Fruit fly (Drosophila melanogaster) whole organism, embryonic: ENCODE results near the gene Polr3F.

Experiments
- CG10267 ChIP-seq: fragments of 200-800 bp; sonication (Bioruptor generic); optimal IDR thresholded peaks from 2 replicates; lab custom pipeline; 2018; ENCODE audit warnings: missing biosample characterization, mild to moderate bottlenecking, missing genetic modification characterization, moderate library complexity
- CG10431 ChIP-seq: fragments of 200-800 bp; sonication (Bioruptor generic); optimal IDR thresholded peaks from 3 replicates; lab custom pipeline; 2018; ENCODE audit warnings: missing biosample characterization, mild to moderate bottlenecking, missing genetic modification characterization
- CG13296 ChIP-seq: fragments of 200-800 bp; sonication (Bioruptor generic); optimal IDR thresholded peaks from 3 replicates; lab custom pipeline; 2018; ENCODE audit warnings: missing biosample characterization, mild to moderate bottlenecking, missing genetic modification characterization
- CG13775 ChIP-seq: fragments of 200-800 bp; sonication (Bioruptor generic); optimal IDR thresholded peaks from 3 replicates; lab custom pipeline; 2017; ENCODE audit warnings: missing biosample characterization, mild to moderate bottlenecking, missing genetic modification characterization
- CG14965 ChIP-seq: fragments of 200-800 bp; sonication (Bioruptor generic); optimal IDR thresholded peaks from 2 replicates; lab custom pipeline; 2016; ENCODE audit warnings: missing biosample characterization, missing genetic modification characterization, borderline replicate concordance
- CG15073 ChIP-seq: fragments of 200-800 bp; sonication (Bioruptor generic); optimal IDR thresholded peaks from 2 replicates; lab custom pipeline; 2016; ENCODE audit warnings: missing biosample characterization, missing genetic modification characterization
- CG15269 ChIP-seq: fragments of 200-800 bp; sonication (Bioruptor generic); optimal IDR thresholded peaks from 2 replicates; lab custom pipeline; 2018; ENCODE audit warnings: missing biosample characterization, mild to moderate bottlenecking, missing genetic modification characterization, moderate library complexity
- CG17612 ChIP-seq: fragments of 200-800 bp; sonication (Bioruptor generic); IDR thresholded peaks from 2 replicates; pipeline ENCODE4 v1.3.6; 2022; ENCODE audit warnings: missing biosample characterization, missing genetic modification characterization
- CG2875 ChIP-seq: fragments of 200-800 bp; sonication (Bioruptor generic); optimal IDR thresholded peaks from 2 replicates; lab custom pipeline; 2017; ENCODE audit warnings: missing biosample characterization, mild to moderate bottlenecking, missing genetic modification characterization, missing genetic modification reagents
- CG30020 ChIP-seq: fragments of 200-800 bp; optimal IDR thresholded peaks from 2 replicates; lab custom pipeline; 2019; ENCODE audit warnings: missing biosample characterization, mild to moderate bottlenecking, missing genetic modification characterization, moderate library complexity
- CG3065 ChIP-seq: fragments of 200-800 bp; sonication (Bioruptor generic); optimal IDR thresholded peaks from 2 replicates; lab custom pipeline; 2016; ENCODE audit warnings: missing biosample characterization, missing genetic modification characterization
- CG3995 ChIP-seq: fragments of 200-800 bp; sonication (Bioruptor generic); optimal IDR thresholded peaks from 3 replicates; lab custom pipeline; 2016; ENCODE audit warnings: missing biosample characterization, missing genetic modification characterization
- CG6813 ChIP-seq: fragments of 200-800 bp; sonication (Bioruptor generic); optimal IDR thresholded peaks from 2 replicates; lab custom pipeline; 2017; ENCODE audit warnings: missing biosample characterization, missing genetic modification characterization, mild to moderate bottlenecking, moderate library complexity, missing genetic modification reagents
- CG7357 ChIP-seq: fragments of 200-800 bp; sonication (Bioruptor generic); IDR thresholded peaks from 3 replicates; pipeline ENCODE4 v1.3.6; 2022; ENCODE audit warnings: missing biosample characterization, missing genetic modification characterization
- Chrac-16 ChIP-seq: fragments of 200-800 bp; sonication (Bioruptor generic); optimal IDR thresholded peaks from 3 replicates; lab custom pipeline; 2016; ENCODE audit warnings: missing biosample characterization, missing genetic modification characterization
- E2f2 ChIP-seq: fragments of 200-800 bp; sonication (Bioruptor generic); IDR thresholded peaks from 2 replicates; pipeline ENCODE4 v1.3.6; 2022; ENCODE audit warnings: missing biosample characterization, missing genetic modification characterization
- Ets65A ChIP-seq: fragments of 200-800 bp; sonication (Bioruptor generic); peaks from one replicate; lab custom pipeline; 2016; ENCODE audit warnings: missing biosample characterization, missing genetic modification characterization
- H15 ChIP-seq: fragments of 200-800 bp; sonication (Bioruptor generic); IDR thresholded peaks from 3 replicates; pipeline ENCODE4 v1.3.6; 2022; ENCODE audit warnings: missing biosample characterization, missing genetic modification characterization
- Hand ChIP-seq: fragments of 200-800 bp; sonication (Bioruptor generic); optimal IDR thresholded peaks from 2 replicates; lab custom pipeline; 2017; ENCODE audit warnings: mild to moderate bottlenecking, missing biosample characterization, missing genetic modification reagents, missing genetic modification characterization
- Hr51 ChIP-seq, 2 experiments: fragments of 200-800 bp; sonication (Bioruptor generic); optimal IDR thresholded peaks; 2 replicates in 1 of 2; 3 replicates in 1 of 2; lab custom pipeline; 2016 to 2018; ENCODE audit warnings: missing biosample characterization in 2 of 2, missing genetic modification characterization in 2 of 2, mild to moderate bottlenecking in 1 of 2, moderate library complexity in 1 of 2
- Jarid2 ChIP-seq: fragments of 200-800 bp; sonication (Bioruptor generic); optimal IDR thresholded peaks from 3 replicates; lab custom pipeline; 2017; ENCODE audit warnings: mild to moderate bottlenecking, missing biosample characterization, missing genetic modification reagents, missing genetic modification characterization
- Lhr ChIP-seq: fragments of 200-800 bp; sonication (Bioruptor generic); optimal IDR thresholded peaks from 3 replicates; lab custom pipeline; 2017; ENCODE audit warnings: mild to moderate bottlenecking, missing biosample characterization, missing genetic modification reagents, missing genetic modification characterization
- Nf-YC ChIP-seq: fragments of 200-800 bp; optimal IDR thresholded peaks from 3 replicates; lab custom pipeline; 2019; ENCODE audit warnings: missing biosample characterization, mild to moderate bottlenecking, missing genetic modification characterization, moderate library complexity
- Oaz ChIP-seq: fragments of 200-800 bp; sonication (Bioruptor generic); IDR thresholded peaks from 2 replicates; pipeline ENCODE4 v1.3.6; 2022; ENCODE audit warnings: missing biosample characterization, missing genetic modification characterization
- Rfx ChIP-seq: fragments of 200-800 bp; sonication (Bioruptor generic); IDR thresholded peaks from 2 replicates; pipeline ENCODE4 v1.3.6; 2022; ENCODE audit warnings: missing biosample characterization, missing genetic modification characterization
- Stat92E ChIP-seq, 3 experiments: fragments of >200 bp in 2 of 3; fragments of 200-800 bp in 1 of 3; sonication (Bioruptor generic) in 1 of 3; optimal IDR thresholded peaks; 2 replicates each; lab custom pipeline; 2017 to 2019; ENCODE audit warnings: missing biosample characterization in 3 of 3, missing genetic modification characterization in 3 of 3, mild to moderate bottlenecking in 1 of 3, moderate library complexity in 1 of 3
- al ChIP-seq: fragments of 200-800 bp; sonication (Bioruptor generic); IDR thresholded peaks from 2 replicates; pipeline ENCODE4 v1.3.6; 2022; ENCODE audit warnings: missing biosample characterization, missing genetic modification characterization
- ap ChIP-seq: fragments of 200-800 bp; sonication (Bioruptor generic); IDR thresholded peaks from 2 replicates; pipeline ENCODE4 v1.3.6; 2022; ENCODE audit warnings: missing biosample characterization, missing genetic modification characterization
- ara ChIP-seq: fragments of 200-800 bp; sonication (Bioruptor generic); IDR thresholded peaks from 2 replicates; pipeline ENCODE4 v1.3.6; 2022; ENCODE audit warnings: missing biosample characterization, missing genetic modification characterization
- az2 ChIP-seq: fragments of 200-800 bp; sonication (Bioruptor generic); optimal IDR thresholded peaks from 3 replicates; lab custom pipeline; 2016; ENCODE audit warnings: missing biosample characterization, missing genetic modification characterization
- br ChIP-seq: fragments of >200 bp; optimal IDR thresholded peaks from 2 replicates; lab custom pipeline; 2017
- en ChIP-seq: fragments of 200-800 bp; sonication (Bioruptor generic); optimal IDR thresholded peaks from 2 replicates; lab custom pipeline; 2016; ENCODE audit warnings: missing biosample characterization, missing genetic modification characterization
- ewg ChIP-seq: fragments of 200-800 bp; sonication (Bioruptor generic); optimal IDR thresholded peaks from 3 replicates; lab custom pipeline; 2017; ENCODE audit warnings: mild to moderate bottlenecking, missing biosample characterization, missing genetic modification reagents, missing genetic modification characterization
- gem ChIP-seq: fragments of 200-800 bp; sonication (Bioruptor generic); optimal IDR thresholded peaks from 2 replicates; lab custom pipeline; 2019; ENCODE audit warnings: missing biosample characterization, mild to moderate bottlenecking, missing genetic modification characterization, moderate library complexity
- kah ChIP-seq: fragments of 200-800 bp; sonication (Bioruptor generic); optimal IDR thresholded peaks from 2 replicates; lab custom pipeline; 2018; ENCODE audit warnings: missing biosample characterization, mild to moderate bottlenecking, missing genetic modification characterization
- lilli ChIP-seq: fragments of 200-800 bp; sonication (Bioruptor generic); optimal IDR thresholded peaks from 3 replicates; lab custom pipeline; 2016; ENCODE audit warnings: missing biosample characterization, missing genetic modification characterization
- lov ChIP-seq, 2 experiments: fragments of 200-800 bp in 1 of 2; fragments of >200 bp in 1 of 2; sonication (Bioruptor generic) in 1 of 2; IDR thresholded peaks in 1 of 2; optimal IDR thresholded peaks in 1 of 2; 2 replicates in 1 of 2; 3 replicates in 1 of 2; pipeline versions ENCODE4 v1.3.6 to Lab custom; 2017 to 2022; ENCODE audit warnings: missing biosample characterization in 1 of 2, missing genetic modification characterization in 1 of 2
- maf-S ChIP-seq: fragments of 200-800 bp; sonication (Bioruptor generic); optimal IDR thresholded peaks from 2 replicates; lab custom pipeline; 2016; ENCODE audit warnings: missing biosample characterization, missing genetic modification characterization
- mld ChIP-seq: fragments of 200-800 bp; sonication (Bioruptor generic); IDR thresholded peaks from 3 replicates; pipeline ENCODE4 v1.3.6; 2022; ENCODE audit warnings: missing biosample characterization, missing genetic modification characterization; ENCODE audit not compliant: partially characterized antibody
- org-1 ChIP-seq: fragments of 200-800 bp; sonication (Bioruptor generic); optimal IDR thresholded peaks from 2 replicates; lab custom pipeline; 2017; ENCODE audit warnings: missing biosample characterization, missing genetic modification characterization
- phol ChIP-seq: fragments of 200-800 bp; sonication (Bioruptor generic); optimal IDR thresholded peaks from 3 replicates; lab custom pipeline; 2018; ENCODE audit warnings: missing biosample characterization, mild to moderate bottlenecking, missing genetic modification characterization, moderate library complexity
- pum ChIP-seq: fragments of 200-800 bp; sonication (Bioruptor generic); optimal IDR thresholded peaks from 2 replicates; lab custom pipeline; 2016; ENCODE audit warnings: missing biosample characterization, missing genetic modification characterization
- salm ChIP-seq: fragments of 200-800 bp; sonication (Bioruptor generic); optimal IDR thresholded peaks from 2 replicates; lab custom pipeline; 2018; ENCODE audit warnings: missing biosample characterization, mild to moderate bottlenecking, missing genetic modification characterization
- sd ChIP-seq: fragments of 200-800 bp; sonication (Bioruptor generic); optimal IDR thresholded peaks from 3 replicates; lab custom pipeline; 2018; ENCODE audit warnings: missing biosample characterization, mild to moderate bottlenecking, missing genetic modification characterization, moderate library complexity
- slp2 ChIP-seq: fragments of 200-800 bp; sonication (Bioruptor generic); optimal IDR thresholded peaks from 2 replicates; lab custom pipeline; 2016; ENCODE audit warnings: missing biosample characterization, missing genetic modification characterization
- tll ChIP-seq, 2 experiments: fragments of 200-800 bp in 1 of 2; fragments of >200 bp in 1 of 2; sonication (Bioruptor generic) in 1 of 2; optimal IDR thresholded peaks; 2 replicates each; lab custom pipeline; 2017 to 2019; ENCODE audit warnings: missing biosample characterization in 2 of 2, missing genetic modification characterization in 2 of 2, mild to moderate bottlenecking in 1 of 2, moderate library complexity in 1 of 2
- toy ChIP-seq: fragments of 200-800 bp; sonication (Bioruptor generic); IDR thresholded peaks from 2 replicates; pipeline ENCODE4 v1.3.6; 2022; ENCODE audit warnings: missing biosample characterization, missing genetic modification characterization
- twi ChIP-seq: fragments of 200-800 bp; optimal IDR thresholded peaks from 2 replicates; lab custom pipeline; 2019; ENCODE audit warnings: missing biosample characterization, mild to moderate bottlenecking, missing genetic modification characterization, moderate library complexity
- vfl ChIP-seq: fragments of 200-800 bp; sonication (Bioruptor generic); optimal IDR thresholded peaks from 2 replicates; lab custom pipeline; 2016; ENCODE audit warnings: missing biosample characterization, missing genetic modification characterization
- zfh2 ChIP-seq: fragments of 200-800 bp; sonication (Bioruptor generic); optimal IDR thresholded peaks from 2 replicates; lab custom pipeline; 2016; ENCODE audit warnings: missing biosample characterization, missing genetic modification characterization

Polr3F gene

dm6 chr3R:22358810-22359209 is 8.4 kb downstream of the Polr3F start (continued):
- TF ChIP-seq Stat92E (GFP tag; optimal IDR thresholded peaks at IDR 0.05; lab: Kevin White, UChicago) (peak in 1 of 3 experiments; percentile 15), CG17612 (GFP tag; lab: Robert Waterston, UW) (peak; percentile 57), gem (peak; percentile 82), org-1 (peak; percentile 69), phol (peak; percentile 67), toy (GFP tag; lab: Robert Waterston, UW) (no peak), CG30020 (tag; lab: Kevin White, UChicago) (no peak), az2 (GFP tag; lab: Kevin White, UChicago) (peak; percentile 65), E2f2 (GFP tag; lab: Robert Waterston, UW) (peak; percentile 54; the same call in 1 of the 2 replicates), CG7357 (peak; percentile 35; the same call in 1 of the 3 replicates), sd (tag; lab: Kevin White, UChicago) (peak; percentile 20), slp2 (GFP tag; lab: Kevin White, UChicago) (no peak), CG14965 (peak; percentile 29), Oaz (no peak), Lhr (GFP tag; lab: Kevin White, UChicago) (peak; percentile 73), en (no peak), CG13296 (GFP tag; lab: Kevin White, UChicago) (peak; percentile 57), salm (tag; lab: Kevin White, UChicago) (no peak), lilli (GFP tag; lab: Kevin White, UChicago) (peak; percentile 52), Nf-YC (tag; lab: Kevin White, UChicago) (no peak), mld (GFP tag; lab: Robert Waterston, UW) (no peak), maf-S (GFP tag; lab: Kevin White, UChicago) (peak; percentile 12), CG6813 (GFP tag; lab: Kevin White, UChicago) (peak; percentile 86), zfh2 (GFP tag; lab: Kevin White, UChicago) (no peak), lov (optimal IDR thresholded peaks at IDR 0.05; lab: Kevin White, UChicago) (no peak), lov (GFP tag; IDR thresholded peaks at IDR 0.05; lab: Robert Waterston, UW) (peak; percentile 74; the same call in 1 of the 3 replicates), CG2875 (peak; percentile 82), Rfx (peak; percentile 69), ewg (GFP tag; lab: Kevin White, UChicago) (peak; percentile 62), Chrac-16 (GFP tag; lab: Kevin White, UChicago) (peak; percentile 32), CG3065 (GFP tag; lab: Kevin White, UChicago) (peak; percentile 48), Jarid2 (peak; percentile 32), Ets65A (GFP tag; lab: Kevin White, UChicago) (no peak), ara (GFP tag; lab: Robert Waterston, UW) (peak; percentile 85), vfl (GFP tag; lab: Kevin White, UChicago) (no peak), CG3995 (no peak), CG13775 (peak; percentile 44), ap (GFP tag; lab: Robert Waterston, UW) (0 out of 2 replicates have a peak, but pooled peaks have one; percentile 21), CG15269 (tag; lab: Kevin White, UChicago) (peak; percentile 56), br (lab: Kevin White, UChicago) (no peak), pum (GFP tag; lab: Kevin White, UChicago) (peak; percentile 25), Hand (GFP tag; lab: Kevin White, UChicago) (no peak), H15 (GFP tag; lab: Robert Waterston, UW) (no peak), kah (GFP tag; lab: Kevin White, UChicago) (peak; percentile 32), CG10267 (tag; lab: Kevin White, UChicago) (peak; percentile 65), twi (tag; lab: Kevin White, UChicago) (peak; percentile 42), Hr51 (GFP tag; optimal IDR thresholded peaks at IDR 0.05; lab: Kevin White, UChicago) (peak; percentile 27 to 58), CG10431 (GFP tag; lab: Kevin White, UChicago) (peak; percentile 46), tll (GFP tag; optimal IDR thresholded peaks at IDR 0.05; lab: Kevin White, UChicago) (no peak), al (GFP tag; lab: Robert Waterston, UW) (peak; percentile 37; the same call in 1 of the 2 replicates), CG15073 (GFP tag; lab: Kevin White, UChicago) (peak; percentile 10)
